Fruit fly (Drosophila melanogaster) whole organism, embryonic: ENCODE results near the gene CG44004.

Experiments
- BEAF-32 ChIP-seq: fragments of 200-800 bp; sonication (Bioruptor generic); optimal IDR thresholded peaks from 3 replicates; lab custom pipeline; 2017; ENCODE audit warnings: missing biosample characterization, missing genetic modification characterization, mild to moderate bottlenecking, moderate library complexity, missing genetic modification reagents
- Blimp-1 ChIP-seq: fragments of 200-800 bp; sonication (Bioruptor generic); optimal IDR thresholded peaks from 3 replicates; lab custom pipeline; 2018; ENCODE audit warnings: missing biosample characterization, missing genetic modification characterization, mild to moderate bottlenecking, moderate library complexity, missing genetic modification reagents
- CG13424 ChIP-seq: fragments of 200-800 bp; sonication (Bioruptor generic); optimal IDR thresholded peaks from 2 replicates; lab custom pipeline; 2019; ENCODE audit warnings: missing biosample characterization, mild to moderate bottlenecking, missing genetic modification characterization, moderate library complexity
- CG14965 ChIP-seq: fragments of 200-800 bp; sonication (Bioruptor generic); optimal IDR thresholded peaks from 2 replicates; lab custom pipeline; 2016; ENCODE audit warnings: missing biosample characterization, missing genetic modification characterization, borderline replicate concordance
- CG15073 ChIP-seq: fragments of 200-800 bp; sonication (Bioruptor generic); optimal IDR thresholded peaks from 2 replicates; lab custom pipeline; 2016; ENCODE audit warnings: missing biosample characterization, missing genetic modification characterization
- CG15601 ChIP-seq: fragments of 200-800 bp; sonication (Bioruptor generic); optimal IDR thresholded peaks from 3 replicates; lab custom pipeline; 2019; ENCODE audit warnings: missing biosample characterization, mild to moderate bottlenecking, missing genetic modification characterization, moderate library complexity
- CG17186 ChIP-seq: fragments of 200-800 bp; sonication (Bioruptor generic); optimal IDR thresholded peaks from 3 replicates; lab custom pipeline; 2017; ENCODE audit warnings: missing biosample characterization, missing genetic modification reagents, missing genetic modification characterization
- CG17802 ChIP-seq: fragments of 200-800 bp; sonication (Bioruptor generic); optimal IDR thresholded peaks from 2 replicates; lab custom pipeline; 2018; ENCODE audit warnings: missing biosample characterization, mild to moderate bottlenecking, missing genetic modification characterization, moderate library complexity
- CG17829 ChIP-seq: fragments of 200-800 bp; optimal IDR thresholded peaks from 2 replicates; lab custom pipeline; 2019; ENCODE audit warnings: missing biosample characterization, mild to moderate bottlenecking, missing genetic modification characterization, moderate library complexity
- CG2129 ChIP-seq: fragments of 200-800 bp; sonication (Bioruptor generic); IDR thresholded peaks from 2 replicates; pipeline ENCODE4 v1.3.6; 2022; ENCODE audit warnings: missing biosample characterization, missing genetic modification characterization; ENCODE audit not compliant: partially characterized antibody
- CG2202 ChIP-seq: fragments of 200-800 bp; sonication (Bioruptor generic); optimal IDR thresholded peaks from 2 replicates; lab custom pipeline; 2018; ENCODE audit warnings: missing biosample characterization, mild to moderate bottlenecking, missing genetic modification characterization
- CG2875 ChIP-seq: fragments of 200-800 bp; sonication (Bioruptor generic); optimal IDR thresholded peaks from 2 replicates; lab custom pipeline; 2017; ENCODE audit warnings: missing biosample characterization, mild to moderate bottlenecking, missing genetic modification characterization, missing genetic modification reagents
- CG30403 ChIP-seq: fragments of 200-800 bp; sonication (Bioruptor generic); optimal IDR thresholded peaks from 3 replicates; lab custom pipeline; 2016; ENCODE audit warnings: missing biosample characterization, missing genetic modification characterization
- CG3065 ChIP-seq: fragments of 200-800 bp; sonication (Bioruptor generic); optimal IDR thresholded peaks from 2 replicates; lab custom pipeline; 2016; ENCODE audit warnings: missing biosample characterization, missing genetic modification characterization
- CG3163 ChIP-seq: fragments of 200-800 bp; sonication (Bioruptor generic); optimal IDR thresholded peaks from 3 replicates; lab custom pipeline; 2016; ENCODE audit warnings: missing biosample characterization, missing genetic modification characterization
- CG6791 ChIP-seq: fragments of 200-800 bp; sonication (Bioruptor generic); IDR thresholded peaks from 3 replicates; pipeline ENCODE4 v1.3.6; 2022; ENCODE audit warnings: missing biosample characterization, missing genetic modification characterization; ENCODE audit not compliant: partially characterized antibody
- CG7786 ChIP-seq: fragments of 200-800 bp; sonication (Bioruptor generic); optimal IDR thresholded peaks from 2 replicates; lab custom pipeline; 2016; ENCODE audit warnings: missing biosample characterization, missing genetic modification characterization
- CG8290 ChIP-seq, 3 experiments: fragments of 200-800 bp; sonication (Bioruptor generic); optimal IDR thresholded peaks; 2 replicates each; lab custom pipeline; 2016 to 2019; ENCODE audit warnings: missing biosample characterization in 3 of 3, missing genetic modification characterization in 3 of 3, mild to moderate bottlenecking in 2 of 3, moderate library complexity in 1 of 3
- CG8944 ChIP-seq: fragments of 200-800 bp; sonication (Bioruptor generic); optimal IDR thresholded peaks from 3 replicates; lab custom pipeline; 2016; ENCODE audit warnings: missing biosample characterization, missing genetic modification characterization
- Camta ChIP-seq: fragments of 200-800 bp; sonication (Bioruptor generic); optimal IDR thresholded peaks from 2 replicates; lab custom pipeline; 2016; ENCODE audit warnings: missing biosample characterization, missing genetic modification characterization
- CoRest ChIP-seq: fragments of 200-800 bp; sonication (Bioruptor generic); optimal IDR thresholded peaks from 3 replicates; lab custom pipeline; 2018; ENCODE audit warnings: missing biosample characterization, mild to moderate bottlenecking, missing genetic modification characterization, moderate library complexity
- Eip74EF ChIP-seq, 2 experiments: fragments of 200-800 bp in 1 of 2; fragments of >200 bp in 1 of 2; sonication (Bioruptor generic) in 1 of 2; optimal IDR thresholded peaks; 2 replicates each; lab custom pipeline; 2017 to 2019; ENCODE audit warnings: missing biosample characterization in 2 of 2, missing genetic modification characterization in 2 of 2, mild to moderate bottlenecking in 1 of 2, moderate library complexity in 1 of 2
- Elba2 ChIP-seq: fragments of 200-800 bp; sonication (Bioruptor generic); optimal IDR thresholded peaks from 3 replicates; lab custom pipeline; 2016; ENCODE audit warnings: missing biosample characterization, missing genetic modification characterization
- NC2α ChIP-seq: fragments of 200-800 bp; sonication (Bioruptor generic); optimal IDR thresholded peaks from 2 replicates; lab custom pipeline; 2016; ENCODE audit warnings: missing biosample characterization, missing genetic modification characterization
- Pdp1 ChIP-seq, 2 experiments: fragments of 200-800 bp; sonication (Bioruptor generic); optimal IDR thresholded peaks; 3 replicates each; lab custom pipeline; 2016; ENCODE audit warnings: missing biosample characterization in 2 of 2, missing genetic modification characterization in 2 of 2, mild to moderate bottlenecking in 1 of 2, moderate library complexity in 1 of 2
- Trl ChIP-seq, 3 experiments: fragments of >200 bp in 2 of 3; fragments of 200-800 bp in 1 of 3; sonication (Bioruptor generic) in 1 of 3; optimal IDR thresholded peaks; 2 replicates in 1 of 3; 3 replicates in 2 of 3; lab custom pipeline; 2016 to 2017; ENCODE audit warnings: missing biosample characterization in 1 of 3, missing genetic modification characterization in 1 of 3
- ato ChIP-seq: fragments of 200-800 bp; sonication (Bioruptor generic); IDR thresholded peaks from 2 replicates; pipeline ENCODE4 v1.3.6; 2022; ENCODE audit warnings: missing biosample characterization, missing genetic modification characterization; ENCODE audit not compliant: partially characterized antibody
- bcd ChIP-seq: fragments of 200-800 bp; sonication (Bioruptor generic); optimal IDR thresholded peaks from 2 replicates; lab custom pipeline; 2017; ENCODE audit warnings: missing biosample characterization, mild to moderate bottlenecking, missing genetic modification characterization
- btn ChIP-seq: fragments of 200-800 bp; sonication (Bioruptor generic); optimal IDR thresholded peaks from 2 replicates; lab custom pipeline; 2016; ENCODE audit warnings: missing biosample characterization, missing genetic modification characterization
- chn ChIP-seq: fragments of 200-800 bp; sonication (Bioruptor generic); optimal IDR thresholded peaks from 2 replicates; lab custom pipeline; 2016; ENCODE audit warnings: missing biosample characterization, missing genetic modification characterization
- danr ChIP-seq: fragments of 200-800 bp; sonication (Bioruptor generic); IDR thresholded peaks from 2 replicates; pipeline ENCODE4 v1.3.6; 2022; ENCODE audit warnings: missing biosample characterization, missing genetic modification characterization
- disco-r ChIP-seq: fragments of 200-800 bp; sonication (Bioruptor generic); optimal IDR thresholded peaks from 2 replicates; lab custom pipeline; 2016; ENCODE audit warnings: missing biosample characterization, missing genetic modification characterization
- esg ChIP-seq: fragments of 200-800 bp; sonication (Bioruptor generic); conservative IDR thresholded peaks from 2 replicates; pipeline ENCODE4 v1.3.6; 2022; ENCODE audit warnings: missing biosample characterization, missing genetic modification characterization
- ftz-f1 ChIP-seq: fragments of 200-800 bp; sonication (Bioruptor generic); optimal IDR thresholded peaks from 2 replicates; lab custom pipeline; 2016; ENCODE audit warnings: missing biosample characterization, missing genetic modification characterization
- inv ChIP-seq: fragments of 200-800 bp; sonication (Bioruptor generic); IDR thresholded peaks from 2 replicates; pipeline ENCODE4 v1.3.6; 2022; ENCODE audit warnings: missing biosample characterization, missing genetic modification characterization; ENCODE audit not compliant: partially characterized antibody
- jumu ChIP-seq: fragments of 200-800 bp; sonication (Bioruptor generic); optimal IDR thresholded peaks from 3 replicates; lab custom pipeline; 2016; ENCODE audit warnings: missing biosample characterization, missing genetic modification characterization
- lola ChIP-seq, 3 experiments: fragments of >200 bp in 2 of 3; fragments of 200-800 bp in 1 of 3; sonication (Bioruptor generic) in 1 of 3; optimal IDR thresholded peaks; 2 replicates each; lab custom pipeline; 2017 to 2019; ENCODE audit warnings: missing biosample characterization in 3 of 3, missing genetic modification characterization in 3 of 3, mild to moderate bottlenecking in 1 of 3, moderate library complexity in 1 of 3
- peb ChIP-seq: fragments of 200-800 bp; sonication (Bioruptor generic); IDR thresholded peaks from 2 replicates; pipeline ENCODE4 v1.3.6; 2022; ENCODE audit warnings: missing biosample characterization, missing genetic modification characterization
- row ChIP-seq: fragments of 200-800 bp; sonication (Bioruptor generic); IDR thresholded peaks from 3 replicates; pipeline ENCODE4 v1.3.6; 2022; ENCODE audit warnings: missing biosample characterization, missing genetic modification characterization
- sens ChIP-seq: fragments of 200-800 bp; sonication (Bioruptor generic); peaks from one replicate; lab custom pipeline; 2016; ENCODE audit warnings: missing biosample characterization, missing genetic modification characterization
- slp2 ChIP-seq: fragments of 200-800 bp; sonication (Bioruptor generic); optimal IDR thresholded peaks from 2 replicates; lab custom pipeline; 2016; ENCODE audit warnings: missing biosample characterization, missing genetic modification characterization
- stwl ChIP-seq: fragments of 200-800 bp; sonication (Bioruptor generic); optimal IDR thresholded peaks from 3 replicates; lab custom pipeline; 2018; ENCODE audit warnings: missing biosample characterization, mild to moderate bottlenecking, missing genetic modification characterization, moderate library complexity
- z ChIP-seq: fragments of 200-800 bp; sonication (Bioruptor generic); IDR thresholded peaks from 3 replicates; pipeline ENCODE4 v1.3.6; 2022; ENCODE audit warnings: missing biosample characterization, missing genetic modification characterization
- zen2 ChIP-seq: fragments of 200-800 bp; sonication (Bioruptor generic); IDR thresholded peaks from 3 replicates; pipeline ENCODE4 v1.3.6; 2022; ENCODE audit warnings: missing biosample characterization, missing genetic modification characterization; ENCODE audit not compliant: partially characterized antibody

The CG44004 gene

dm6 chr3L:18036995-18037394 lies 36.7 kb downstream of the CG44004 start:
- no peak for TF ChIP-seq CG13424

dm6 chr3L:18034498-18034897 lies 39.2 kb downstream of the CG44004 start:
- TF ChIP-seq stwl (tag; lab: Kevin White, UChicago) (peak; percentile 4), z (GFP tag; lab: Robert Waterston, UW) (peak; percentile 72; the same call in 1 of the 3 replicates), zen2 (no peak), chn (GFP tag; lab: Kevin White, UChicago) (no peak), ftz-f1 (GFP tag; lab: Kevin White, UChicago) (peak; percentile 36), Pdp1 (GFP tag; optimal IDR thresholded peaks at IDR 0.05; lab: Kevin White, UChicago) (no peak), NC2α (GFP tag; lab: Kevin White, UChicago) (no peak)

DNA sequence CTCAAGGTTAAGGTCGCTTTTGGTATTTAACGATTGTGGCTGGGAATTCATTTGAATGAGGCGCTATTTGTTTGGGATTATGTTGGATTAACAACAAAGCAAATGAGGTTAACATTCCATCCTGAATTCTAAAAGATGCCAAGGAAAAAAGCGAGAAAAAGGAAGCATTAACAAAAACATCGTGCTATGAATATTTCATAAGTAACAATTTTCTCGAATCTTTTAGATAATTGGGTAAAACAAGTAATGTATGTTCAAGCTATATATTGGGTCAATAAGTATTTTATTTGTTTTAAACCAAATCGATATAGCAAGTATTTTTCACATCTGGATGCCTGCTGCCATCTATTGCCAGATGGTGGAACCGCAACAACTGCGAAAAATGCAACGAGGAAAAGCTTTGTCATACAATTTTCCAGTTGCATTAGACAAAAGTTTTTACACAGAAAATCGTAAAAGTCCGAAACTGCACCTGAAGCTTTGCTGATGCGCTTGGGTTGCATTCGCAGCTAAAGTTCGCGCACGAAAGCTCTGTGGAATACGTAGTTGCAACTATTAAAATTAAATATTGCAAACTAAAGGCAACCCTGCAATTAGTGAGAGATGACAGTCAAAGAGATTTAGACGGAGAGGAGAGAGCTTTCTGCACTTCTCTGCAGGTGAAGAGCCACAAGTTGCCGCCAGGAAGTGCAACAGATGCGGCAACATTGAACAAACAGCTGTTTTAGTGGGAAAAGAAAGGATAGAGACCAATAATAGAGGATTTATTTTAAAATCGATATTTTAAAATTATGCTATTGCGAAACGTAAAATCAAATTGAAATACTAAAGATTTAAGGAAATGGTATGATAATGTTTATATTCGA lies 41.0 kb downstream of the CG44004 start:
- TF ChIP-seq ato (GFP tag; lab: Robert Waterston, UW), result no peak
- TF ChIP-seq CG15601 (tag; lab: Kevin White, UChicago), result no peak
- TF ChIP-seq Blimp-1, result no peak
- no peak for TF ChIP-seq esg (GFP tag; lab: Robert Waterston, UW)
- no peak for TF ChIP-seq CoRest (tag; lab: Kevin White, UChicago)
- no peak for TF ChIP-seq CG2129 (GFP tag; lab: Robert Waterston, UW)
- no peak for TF ChIP-seq bcd (GFP tag; lab: Kevin White, UChicago)
- no peak for TF ChIP-seq Eip74EF (GFP tag; optimal IDR thresholded peaks at IDR 0.05; lab: Kevin White, UChicago)
- TF ChIP-seq BEAF-32, result no peak
- no peak for TF ChIP-seq CG2875 (GFP tag; lab: Kevin White, UChicago)
- peak; percentile 72 for TF ChIP-seq CG14965
- no peak for TF ChIP-seq btn
- no peak for TF ChIP-seq CG6791 (GFP tag; lab: Robert Waterston, UW)
- TF ChIP-seq CG17802 (tag; lab: Kevin White, UChicago), result no peak
- no peak for TF ChIP-seq disco-r (GFP tag; lab: Kevin White, UChicago)
- no peak for TF ChIP-seq peb (GFP tag; lab: Robert Waterston, UW)
- no peak for TF ChIP-seq CG15073 (GFP tag; lab: Kevin White, UChicago)
- peak; percentile 4 for TF ChIP-seq stwl (tag; lab: Kevin White, UChicago)
- TF ChIP-seq CG3163 (GFP tag; lab: Kevin White, UChicago), result no peak
- TF ChIP-seq sens (GFP tag; lab: Kevin White, UChicago), result peak; percentile 68
- TF ChIP-seq Elba2 (GFP tag; lab: Kevin White, UChicago), result no peak
- no peak for TF ChIP-seq CG17186 (GFP tag; lab: Kevin White, UChicago)
- no peak for TF ChIP-seq CG30403 (GFP tag; lab: Kevin White, UChicago)
- TF ChIP-seq row, result no peak
- no peak for TF ChIP-seq inv (GFP tag; lab: Robert Waterston, UW)
- no peak for TF ChIP-seq lola (GFP tag; optimal IDR thresholded peaks at IDR 0.05; lab: Kevin White, UChicago)
- TF ChIP-seq CG17829, result no peak
- TF ChIP-seq jumu, result no peak
- no peak for TF ChIP-seq CG7786 (GFP tag; lab: Kevin White, UChicago)
- TF ChIP-seq CG8290 (GFP tag; optimal IDR thresholded peaks at IDR 0.05; lab: Kevin White, UChicago), result no peak
- no peak for TF ChIP-seq CG8290 (tag; optimal IDR thresholded peaks at IDR 0.05; lab: Kevin White, UChicago)
- no peak for TF ChIP-seq CG3065 (GFP tag; lab: Kevin White, UChicago)
- peak in 1 of 2 experiments; percentile 24 for TF ChIP-seq Trl (optimal IDR thresholded peaks at IDR 0.05; lab: Kevin White, UChicago)
- no peak for TF ChIP-seq Trl (GFP tag; optimal IDR thresholded peaks at IDR 0.05; lab: Kevin White, UChicago)
- no peak for TF ChIP-seq Camta (GFP tag; lab: Kevin White, UChicago)
- no peak for TF ChIP-seq CG8944 (GFP tag; lab: Kevin White, UChicago)
- no peak for TF ChIP-seq danr (GFP tag; lab: Robert Waterston, UW)
- no peak for TF ChIP-seq CG2202
- no peak for TF ChIP-seq slp2 (GFP tag; lab: Kevin White, UChicago)
